Fruit fly (Drosophila melanogaster) whole organism, adult: ENCODE data around the gene CG8492.

ENCODE experiments used
- CG14711 ChIP-seq: fragments of 200-800 bp; sonication (Bioruptor generic); optimal IDR thresholded peaks from 2 replicates; lab custom pipeline; 2018; ENCODE audit warnings: missing biosample characterization, mild to moderate bottlenecking, missing genetic modification characterization, moderate library complexity
- CG33017 ChIP-seq: fragments of 200-800 bp; sonication (Bioruptor generic); optimal IDR thresholded peaks from 2 replicates; lab custom pipeline; 2018; ENCODE audit warnings: missing biosample characterization, mild to moderate bottlenecking, missing genetic modification characterization, moderate library complexity
- Clk ChIP-seq: fragments of 200-800 bp; sonication (Bioruptor generic); optimal IDR thresholded peaks from 2 replicates; lab custom pipeline; 2017; ENCODE audit warnings: missing biosample characterization, missing genetic modification characterization
- Crg-1 ChIP-seq: fragments of 200-800 bp; sonication (Bioruptor generic); optimal IDR thresholded peaks from 2 replicates; lab custom pipeline; 2016; ENCODE audit warnings: missing biosample characterization, missing genetic modification characterization
- Hr96 ChIP-seq: fragments of 200-800 bp; sonication (Bioruptor generic); optimal IDR thresholded peaks from 2 replicates; lab custom pipeline; 2016; ENCODE audit warnings: missing biosample characterization, missing genetic modification characterization
- cic ChIP-seq: fragments of 200-800 bp; sonication (Bioruptor generic); optimal IDR thresholded peaks from 2 replicates; lab custom pipeline; 2017; ENCODE audit warnings: missing biosample characterization, mild to moderate bottlenecking, missing genetic modification characterization, moderate library complexity
- cnc ChIP-seq, 2 experiments: fragments of >200 bp; optimal IDR thresholded peaks; 2 replicates each; lab custom pipeline; 2017
- kay ChIP-seq: fragments of 200-800 bp; sonication (Bioruptor generic); peaks from one replicate; lab custom pipeline; 2016; ENCODE audit warnings: missing biosample characterization, missing genetic modification characterization, borderline replicate concordance
- ovo ChIP-seq: fragments of 200-800 bp; sonication (Bioruptor generic); optimal IDR thresholded peaks from 2 replicates; lab custom pipeline; 2016; ENCODE audit warnings: missing biosample characterization, missing genetic modification characterization

dm6 chr3L:7717863-7718560 lies 14.0 kb downstream of the CG8492 start, which contains the start of gene Ank2:
- TF ChIP-seq Clk = no peak
- TF ChIP-seq cic = no peak
- TF ChIP-seq cnc (optimal IDR thresholded peaks at IDR 0.05; lab: Kevin White, UChicago) = no peak
- TF ChIP-seq CG33017 (tag; lab: Kevin White, UChicago) = no peak
- TF ChIP-seq Hr96 (GFP tag; lab: Kevin White, UChicago) = no peak
- TF ChIP-seq ovo (GFP tag; lab: Kevin White, UChicago) = no peak
- no peak for TF ChIP-seq Crg-1 (GFP tag; lab: Kevin White, UChicago)
- no peak for TF ChIP-seq kay (GFP tag; lab: Kevin White, UChicago)
- TF ChIP-seq CG14711 = no peak
